Worm (Caenorhabditis elegans) whole organism, early embryonic: ENCODE measurements around the gene gtl-1.

Source experiments
- B0310.2 ChIP-seq: sonication (generic microtip); optimal IDR thresholded peaks from 2 replicates; lab custom pipeline; 2016; ENCODE audit warnings: mild to moderate bottlenecking, missing genetic modification characterization, missing compliant biosample characterization
- F13C5.2 ChIP-seq: sonication (generic microtip); optimal IDR thresholded peaks from 2 replicates; lab custom pipeline; 2017; ENCODE audit warnings: mild to moderate bottlenecking, missing genetic modification characterization, inconsistent platforms, missing compliant biosample characterization
- aly-1 ChIP-seq: sonication (generic microtip); optimal IDR thresholded peaks from 2 replicates; lab custom pipeline; 2016; ENCODE audit warnings: missing genetic modification characterization, missing compliant biosample characterization
- ama-1 ChIP-seq: fragments of 150-350 bp; optimal IDR thresholded peaks from 2 replicates; lab custom pipeline; 2014
- ceh-13 ChIP-seq: fragments of 200-800 bp; sonication (Bioruptor generic); optimal IDR thresholded peaks from 2 replicates; lab custom pipeline; 2018; ENCODE audit warnings: mild to moderate bottlenecking, missing genetic modification characterization, missing compliant biosample characterization
- ceh-36 ChIP-seq: sonication (generic microtip); optimal IDR thresholded peaks from 2 replicates; lab custom pipeline; 2016; ENCODE audit warnings: missing genetic modification characterization, inconsistent platforms, missing compliant biosample characterization
- ets-7 ChIP-seq: sonication (generic microtip); optimal IDR thresholded peaks from 2 replicates; lab custom pipeline; 2016; ENCODE audit warnings: missing genotype, missing genetic modification characterization, missing compliant biosample characterization
- flt-1 ChIP-seq: fragments of 200-800 bp; sonication (Bioruptor generic); IDR thresholded peaks from 2 replicates; pipeline ENCODE4 v1.3.6; 2022; ENCODE audit warnings: missing genetic modification characterization, missing compliant biosample characterization
- hmbx-1 ChIP-seq: sonication (generic microtip); optimal IDR thresholded peaks from 2 replicates; lab custom pipeline; 2016; ENCODE audit warnings: mild to moderate bottlenecking, missing genetic modification characterization, missing compliant biosample characterization
- hmg-4 ChIP-seq: fragments of 200-800 bp; sonication (Bioruptor generic); optimal IDR thresholded peaks from 2 replicates; lab custom pipeline; 2018; ENCODE audit warnings: mild to moderate bottlenecking, missing genetic modification characterization, missing compliant biosample characterization
- hnd-1 ChIP-seq: sonication (generic microtip); optimal IDR thresholded peaks from 2 replicates; lab custom pipeline; 2016; ENCODE audit warnings: missing genetic modification characterization, missing compliant biosample characterization
- pes-1 ChIP-seq: fragments of 200-800 bp; sonication (Bioruptor generic); IDR thresholded peaks from 2 replicates; pipeline ENCODE4 v1.3.6; 2022; ENCODE audit warnings: missing genetic modification reagents, missing genetic modification characterization, missing compliant biosample characterization
- scrt-1 ChIP-seq: fragments of 200-800 bp; sonication (Bioruptor generic); IDR thresholded peaks from 2 replicates; pipeline ENCODE4 v1.3.6; 2022; ENCODE audit warnings: missing genetic modification characterization, missing compliant biosample characterization
- sea-1 ChIP-seq: fragments of 200-800 bp; sonication (Bioruptor generic); conservative IDR thresholded peaks from 2 replicates; pipeline ENCODE4 v1.3.6; 2022; ENCODE audit warnings: missing genetic modification characterization, missing compliant biosample characterization
- tbx-11 ChIP-seq: fragments of 200-800 bp; sonication (Bioruptor generic); IDR thresholded peaks from 2 replicates; pipeline ENCODE4 v1.3.6; 2022; ENCODE audit warnings: missing genetic modification characterization, missing compliant biosample characterization
- tbx-37 ChIP-seq: fragments of 200-800 bp; sonication (Bioruptor generic); conservative IDR thresholded peaks from 2 replicates; pipeline ENCODE4 v1.3.6; 2022; ENCODE audit warnings: missing genetic modification reagents, missing genetic modification characterization, missing compliant biosample characterization
- tra-4 ChIP-seq: sonication (generic microtip); optimal IDR thresholded peaks from 2 replicates; lab custom pipeline; 2017; ENCODE audit warnings: missing genetic modification characterization, missing compliant biosample characterization

gtl-1 gene

DNA sequence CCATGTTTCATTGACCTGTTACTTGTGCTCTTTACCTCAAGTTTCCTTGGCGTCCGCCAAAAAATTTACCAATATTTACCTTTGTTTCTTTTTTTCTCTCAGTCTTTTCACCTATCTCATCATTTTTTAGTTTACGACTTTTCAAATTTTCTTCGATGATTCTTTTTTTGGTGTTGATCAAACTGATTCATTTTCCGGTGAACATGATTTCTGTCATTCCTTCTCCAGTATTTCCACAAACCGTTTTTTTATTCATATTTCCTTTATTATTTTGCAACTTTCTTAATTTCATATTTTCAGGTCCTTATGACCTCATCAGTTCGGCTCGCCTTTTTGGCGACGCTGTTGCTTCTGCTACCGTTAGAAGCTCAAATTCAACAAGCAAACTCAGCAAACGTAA lies 28.2 kb upstream of the gtl-1 start, which contains the start of gene F54D1.6:
F54D1.6 (plus strand) TSS at position 301 of the 400 bp plus-strand sequence.
- TF ChIP-seq flt-1, result no peak
- TF ChIP-seq F13C5.2 (tag; lab: Kevin White, UChicago), result no peak
- TF ChIP-seq tra-4, result no peak
- TF ChIP-seq scrt-1 (GFP tag; lab: Robert Waterston, UW), result no peak
- TF ChIP-seq hmbx-1 (tag; lab: Kevin White, UChicago), result no peak
- TF ChIP-seq B0310.2, result no peak
- TF ChIP-seq pes-1 (GFP tag; lab: Robert Waterston, UW), result no peak
- no peak for TF ChIP-seq tbx-37 (GFP tag; lab: Robert Waterston, UW)
- no peak for TF ChIP-seq aly-1
- no peak for TF ChIP-seq ceh-13 (GFP tag; lab: Kevin White, UChicago)

DNA sequence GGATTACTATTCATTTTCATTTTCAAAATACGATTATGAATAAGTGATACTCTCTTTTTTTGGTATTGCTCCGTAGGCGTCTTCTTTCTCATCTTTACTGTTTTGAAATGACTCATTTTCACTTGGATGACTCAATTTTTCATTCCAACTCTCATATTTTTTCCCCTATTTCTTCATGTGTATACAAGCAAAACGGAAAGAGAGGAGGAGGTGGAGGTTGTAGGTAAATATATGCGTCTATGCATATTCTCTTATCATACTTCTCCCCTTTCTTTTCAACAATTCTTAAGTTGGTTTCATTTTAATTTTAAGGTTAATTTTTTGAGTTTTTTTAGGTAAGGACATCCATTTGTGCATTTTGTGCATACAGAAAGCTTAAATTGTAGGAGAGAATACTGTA lies 26.8 kb upstream of the gtl-1 start:
- TF ChIP-seq F13C5.2 (tag; lab: Kevin White, UChicago) (no peak), aly-1 (no peak), pes-1 (GFP tag; lab: Robert Waterston, UW) (no peak), ceh-36 (no peak), tbx-37 (GFP tag; lab: Robert Waterston, UW) (no peak), flt-1 (no peak), scrt-1 (GFP tag; lab: Robert Waterston, UW) (no peak), ama-1 (no peak), ceh-13 (GFP tag; lab: Kevin White, UChicago) (no peak), hmg-4 (GFP tag; lab: Kevin White, UChicago) (no peak), hmbx-1 (tag; lab: Kevin White, UChicago) (no peak), sea-1 (GFP tag; lab: Robert Waterston, UW) (no peak), ets-7 (no peak), hnd-1 (tag; lab: Kevin White, UChicago) (no peak), B0310.2 (no peak), tbx-11 (GFP tag; lab: Robert Waterston, UW) (no peak), tra-4 (no peak)

DNA sequence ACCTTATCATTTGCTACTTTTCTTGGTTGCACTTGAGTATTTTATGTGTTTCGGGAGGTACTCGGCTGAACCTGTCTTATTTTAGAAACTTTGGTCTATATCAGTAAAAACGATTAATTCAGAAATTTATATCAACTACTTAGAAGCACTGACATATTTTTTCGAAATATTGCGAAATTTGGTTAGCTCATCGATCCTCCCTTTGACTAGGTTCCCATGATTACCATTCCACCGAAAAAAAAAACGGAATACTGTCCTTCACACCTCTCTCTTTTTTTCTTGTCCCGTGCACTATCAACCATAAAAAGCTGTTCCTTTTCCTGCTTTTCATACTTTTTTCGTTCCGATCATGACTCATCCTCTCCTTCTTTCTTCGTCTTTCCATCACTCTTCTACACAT lies 25.9 kb upstream of the gtl-1 start:
- TF ChIP-seq hmg-4 (GFP tag; lab: Kevin White, UChicago), result no peak
- TF ChIP-seq aly-1, result no peak
- TF ChIP-seq tbx-11 (GFP tag; lab: Robert Waterston, UW), result no peak
- TF ChIP-seq ama-1, result no peak
- TF ChIP-seq ceh-36, result no peak
- TF ChIP-seq ceh-13 (GFP tag; lab: Kevin White, UChicago), result no peak
- TF ChIP-seq tbx-37 (GFP tag; lab: Robert Waterston, UW), result no peak
- TF ChIP-seq B0310.2, result no peak
- no peak for TF ChIP-seq hnd-1 (tag; lab: Kevin White, UChicago)
- TF ChIP-seq pes-1 (GFP tag; lab: Robert Waterston, UW), result no peak

DNA sequence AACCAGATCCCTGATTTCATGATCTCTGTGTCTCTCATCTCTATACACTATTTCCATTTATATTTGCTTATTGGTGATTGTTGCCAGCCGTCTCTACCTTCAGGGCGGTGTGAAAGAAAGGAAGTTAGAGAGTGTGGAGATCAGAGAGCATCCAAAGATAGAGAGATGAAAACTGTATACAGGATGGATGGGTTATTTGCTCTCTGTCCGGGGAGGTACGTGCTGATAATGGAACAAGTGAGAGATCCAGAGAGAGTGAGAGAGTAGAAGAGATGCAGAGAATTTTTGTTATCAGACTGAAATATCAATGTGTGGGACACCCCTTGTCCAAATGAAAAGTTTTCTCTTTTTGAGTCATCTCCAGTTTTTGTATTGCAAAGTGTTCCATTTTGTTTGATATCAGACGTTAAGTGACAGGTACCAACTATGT lies 24.8 kb upstream of the gtl-1 start:
- TF ChIP-seq tbx-11 (GFP tag; lab: Robert Waterston, UW) (no peak), hnd-1 (tag; lab: Kevin White, UChicago) (no peak), flt-1 (no peak), F13C5.2 (tag; lab: Kevin White, UChicago) (no peak), B0310.2 (no peak), hmg-4 (GFP tag; lab: Kevin White, UChicago) (no peak), ets-7 (no peak), hmbx-1 (tag; lab: Kevin White, UChicago) (no peak), ceh-13 (GFP tag; lab: Kevin White, UChicago) (no peak), ama-1 (no peak), aly-1 (no peak), pes-1 (GFP tag; lab: Robert Waterston, UW) (no peak), ceh-36 (no peak), sea-1 (GFP tag; lab: Robert Waterston, UW) (no peak), tra-4 (no peak), scrt-1 (GFP tag; lab: Robert Waterston, UW) (no peak), tbx-37 (GFP tag; lab: Robert Waterston, UW) (no peak)

DNA sequence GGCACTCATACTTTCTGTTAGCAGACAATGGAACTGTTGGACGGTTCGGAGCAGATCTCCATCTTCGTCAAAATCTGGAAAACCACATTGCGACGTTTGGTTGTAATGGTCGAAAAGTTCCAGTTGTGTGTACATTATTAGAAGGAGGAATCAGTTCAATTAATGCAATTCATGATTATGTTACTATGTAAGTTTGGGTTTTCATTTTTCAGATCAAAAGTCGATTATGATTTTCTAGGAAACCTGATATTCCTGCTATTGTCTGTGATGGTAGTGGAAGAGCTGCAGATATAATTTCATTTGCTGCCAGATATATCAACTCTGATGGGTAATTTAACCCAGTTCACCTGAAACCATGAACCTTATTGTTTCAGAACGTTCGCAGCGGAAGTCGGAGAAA lies 16.7 kb upstream of the gtl-1 start:
- no peak for TF ChIP-seq hmg-4 (GFP tag; lab: Kevin White, UChicago)
- TF ChIP-seq hnd-1 (tag; lab: Kevin White, UChicago), result no peak
- no peak for TF ChIP-seq ets-7
- TF ChIP-seq hmbx-1 (tag; lab: Kevin White, UChicago), result no peak
- no peak for TF ChIP-seq flt-1
- TF ChIP-seq sea-1 (GFP tag; lab: Robert Waterston, UW), result no peak
- no peak for TF ChIP-seq aly-1

DNA sequence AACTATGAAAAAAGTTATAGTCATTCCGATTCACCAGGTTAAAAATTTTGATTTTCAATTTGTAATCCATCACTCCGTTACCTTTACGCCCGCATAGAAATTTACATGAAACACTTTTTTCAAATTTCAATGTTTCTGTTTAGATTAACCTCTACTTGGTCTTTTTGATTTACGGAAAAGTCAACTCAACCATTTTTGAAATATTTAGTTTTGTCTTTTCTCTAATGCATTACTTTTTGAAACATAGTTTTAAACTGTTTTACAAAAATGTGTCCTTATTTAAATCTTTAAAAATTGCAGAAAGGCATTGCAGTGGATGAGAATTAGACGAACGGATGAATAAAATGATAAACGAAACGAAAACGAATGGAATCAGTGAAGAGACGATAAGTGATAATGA lies 13.8 kb upstream of the gtl-1 start, which contains the start of gene gtl-2:
gtl-2 (plus strand) TSS at position 301 of the 400 bp plus-strand sequence.
- no peak for TF ChIP-seq sea-1 (GFP tag; lab: Robert Waterston, UW)

DNA sequence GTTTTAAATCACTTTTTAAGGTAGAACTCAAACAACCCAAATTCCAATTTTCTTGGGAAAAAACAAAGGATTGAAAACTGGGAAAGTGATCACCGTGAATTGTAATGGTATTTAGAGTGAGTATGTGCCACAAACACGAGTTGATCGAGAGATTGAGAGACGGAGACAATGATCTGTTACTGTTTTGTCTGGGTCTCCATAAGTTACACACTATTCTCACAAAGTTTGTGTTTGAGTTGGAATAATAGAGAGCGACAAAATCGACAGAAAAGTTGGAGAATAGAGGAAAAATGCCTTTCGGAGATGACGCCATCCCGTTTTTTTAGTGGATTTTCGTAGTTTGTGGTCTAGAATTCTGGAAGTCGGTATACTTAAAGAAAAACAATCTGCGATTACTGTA lies 11.9 kb upstream of the gtl-1 start, which contains the start of gene nhr-7:
nhr-7 (minus strand) TSS at position 101 of the 400 bp plus-strand sequence.
- TF ChIP-seq ama-1, result no peak
- no peak for TF ChIP-seq tbx-37 (GFP tag; lab: Robert Waterston, UW)
- no peak for TF ChIP-seq F13C5.2 (tag; lab: Kevin White, UChicago)
- no peak for TF ChIP-seq B0310.2
- no peak for TF ChIP-seq ceh-36
- no peak for TF ChIP-seq hmbx-1 (tag; lab: Kevin White, UChicago)
- no peak for TF ChIP-seq sea-1 (GFP tag; lab: Robert Waterston, UW)
- TF ChIP-seq ets-7, result no peak
- TF ChIP-seq pes-1 (GFP tag; lab: Robert Waterston, UW), result no peak
- TF ChIP-seq scrt-1 (GFP tag; lab: Robert Waterston, UW), result no peak
- TF ChIP-seq ceh-13 (GFP tag; lab: Kevin White, UChicago), result no peak
- TF ChIP-seq flt-1, result no peak
- no peak for TF ChIP-seq hnd-1 (tag; lab: Kevin White, UChicago)
- TF ChIP-seq tbx-11 (GFP tag; lab: Robert Waterston, UW), result no peak
- no peak for TF ChIP-seq aly-1
- no peak for TF ChIP-seq hmg-4 (GFP tag; lab: Kevin White, UChicago)
- no peak for TF ChIP-seq tra-4

DNA sequence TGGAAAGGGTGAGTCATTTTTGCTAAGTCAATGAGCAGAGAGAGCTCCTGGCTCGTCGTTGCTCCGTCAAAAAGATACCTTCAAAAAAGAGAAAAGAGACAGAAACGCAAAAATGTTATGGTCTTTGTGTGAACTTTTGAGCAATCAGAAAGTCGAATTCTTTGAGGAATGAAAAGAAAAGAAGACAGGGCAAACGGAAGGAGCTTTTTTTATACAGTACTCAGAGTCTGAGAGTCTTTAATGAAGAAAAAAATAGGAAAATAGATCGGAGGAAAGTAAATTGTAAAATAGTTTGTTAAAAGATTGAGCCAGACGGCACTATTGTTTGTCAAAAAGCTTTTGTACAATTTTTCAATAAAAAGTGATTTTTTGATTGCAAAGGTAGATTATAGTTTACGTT lies 10.1 kb upstream of the gtl-1 start:
- TF ChIP-seq ets-7, result no peak
- TF ChIP-seq ceh-13 (GFP tag; lab: Kevin White, UChicago), result no peak
- no peak for TF ChIP-seq B0310.2
- no peak for TF ChIP-seq aly-1
- TF ChIP-seq scrt-1 (GFP tag; lab: Robert Waterston, UW), result no peak
- TF ChIP-seq flt-1, result no peak
- TF ChIP-seq hnd-1 (tag; lab: Kevin White, UChicago), result no peak
- TF ChIP-seq ama-1, result no peak
- TF ChIP-seq F13C5.2 (tag; lab: Kevin White, UChicago), result no peak
